Fruit fly (Drosophila melanogaster) whole organism: ENCODE measurements around the gene CG43446.

Experiments used
- CG8478 ChIP-seq: fragments of >200 bp; optimal IDR thresholded peaks from 2 replicates; lab custom pipeline; 2018; ENCODE audit warnings: inconsistent platforms
- Dll ChIP-seq: fragments of >200 bp; optimal IDR thresholded peaks from 2 replicates; lab custom pipeline; 2017
- EcR ChIP-seq, 2 experiments: fragments of >200 bp; optimal IDR thresholded peaks; 2 replicates each; lab custom pipeline; 2017; ENCODE audit warnings: missing biosample characterization in 2 of 2, missing genetic modification characterization in 2 of 2, missing genetic modification reagents in 2 of 2
- pan ChIP-seq: fragments of >200 bp; optimal IDR thresholded peaks from 2 replicates; lab custom pipeline; 2017
- psq ChIP-seq: fragments of >200 bp; optimal IDR thresholded peaks from 2 replicates; lab custom pipeline; 2017
- usp ChIP-seq: fragments of >200 bp; optimal IDR thresholded peaks from 2 replicates; lab custom pipeline; 2017; ENCODE audit warnings: missing biosample characterization, missing genetic modification characterization, mixed read lengths

DNA sequence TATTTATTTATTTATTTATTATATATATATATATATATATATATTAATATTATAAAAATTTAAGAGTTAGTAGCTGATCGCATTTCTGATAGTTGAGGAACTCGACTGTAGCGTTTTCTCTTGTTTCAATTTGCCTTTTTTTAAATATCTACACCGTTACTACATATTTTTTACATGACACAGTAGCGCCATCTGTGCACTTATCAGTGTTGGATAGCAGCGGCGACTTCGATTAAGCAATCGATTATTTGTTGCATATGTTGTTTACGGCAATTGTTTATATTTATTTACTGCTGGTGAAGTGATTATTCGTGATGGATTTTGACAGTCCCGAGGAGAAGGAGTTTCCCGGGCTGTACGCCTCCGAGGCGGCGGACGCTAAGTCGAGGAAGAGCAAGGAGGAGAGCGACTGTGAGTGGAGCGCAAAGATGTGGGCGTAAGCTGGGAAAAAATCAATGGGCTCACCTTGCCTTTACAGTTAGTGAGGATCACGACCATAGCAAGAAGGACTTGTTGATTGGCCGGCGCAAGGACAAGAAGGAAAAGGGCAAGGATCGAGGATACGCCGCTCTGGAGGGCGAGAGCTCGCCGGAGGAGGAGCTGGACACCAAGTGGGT, 29.8 kb upstream of the CG43446 start, which contains the start of gene Rlip:
- TF ChIP-seq psq (lab: Kevin White, UChicago) (no peak), pan (no peak), EcR (GFP tag; optimal IDR thresholded peaks at IDR 0.05; lab: Kevin White, UChicago) (no peak), usp (GFP tag; lab: Kevin White, UChicago) (no peak), CG8478 (no peak), Dll (no peak)
